Worm (Caenorhabditis elegans): ENCODE data around the gene Y38E10A.1.

- TF ChIP-seq ama-1 (optimal IDR thresholded peaks at IDR 0.05) (no peak), flt-1 (GFP tag; IDR thresholded peaks at IDR 0.05) (no peak), scrt-1 (GFP tag; IDR thresholded peaks at IDR 0.05) (no peak), hmg-4 (GFP tag; optimal IDR thresholded peaks at IDR 0.05) (no peak)
Observed at ce11 chrII:12555579-12555978, 14.8 kb downstream of the Y38E10A.1 start, which contains the start of gene F49C5.11.

Measured in whole organism, early embryonic.